Worm (Caenorhabditis elegans) whole organism, young adult: ENCODE data around the gene snt-7.

Source experiments
- Y53G8AR.9 ChIP-seq: fragments of 200-800 bp; sonication (Bioruptor generic); conservative IDR thresholded peaks from 2 replicates; pipeline ENCODE4 v1.3.6; 2022; ENCODE audit warnings: missing genetic modification reagents, missing genetic modification characterization, missing compliant biosample characterization
- Y56A3A.18 ChIP-seq: fragments of 200-800 bp; sonication (Bioruptor generic); IDR thresholded peaks from 2 replicates; pipeline ENCODE4 v1.3.6; 2022; ENCODE audit warnings: missing genetic modification reagents, missing genetic modification characterization, missing compliant biosample characterization
- ama-1 ChIP-seq, 3 experiments: fragments of 150-350 bp in 1 of 3; sonication (generic microtip) in 2 of 3; optimal IDR thresholded peaks; 2 replicates each; lab custom pipeline; 2014 to 2018; ENCODE audit warnings: missing biosample characterization in 2 of 3, missing genetic modification characterization in 2 of 3, missing genetic modification reagents in 2 of 3
- bed-1 ChIP-seq: fragments of 200-800 bp; sonication (Bioruptor generic); IDR thresholded peaks from 2 replicates; pipeline ENCODE4 v1.3.6; 2022; ENCODE audit warnings: missing genetic modification reagents, missing genetic modification characterization, missing compliant biosample characterization
- ccch-3 ChIP-seq: fragments of 200-800 bp; sonication (Bioruptor generic); optimal IDR thresholded peaks from 2 replicates; lab custom pipeline; 2018; ENCODE audit warnings: mild to moderate bottlenecking, missing genetic modification characterization, missing compliant biosample characterization
- cebp-1 ChIP-seq, 2 experiments: fragments of 200-800 bp in 1 of 2; sonication (Bioruptor generic) in 1 of 2; sonication (generic microtip) in 1 of 2; IDR thresholded peaks in 1 of 2; optimal IDR thresholded peaks in 1 of 2; 2 replicates each; pipeline versions ENCODE4 v1.3.6 to Lab custom; 2017 to 2022; ENCODE audit warnings: missing compliant biosample characterization in 2 of 2, missing genetic modification characterization in 2 of 2, mild to moderate bottlenecking in 1 of 2, missing genetic modification reagents in 1 of 2, moderate library complexity in 1 of 2
- ceh-27 ChIP-seq: fragments of 200-800 bp; sonication (Bioruptor generic); optimal IDR thresholded peaks from 2 replicates; lab custom pipeline; 2018; ENCODE audit warnings: mild to moderate bottlenecking, missing genetic modification characterization, moderate library complexity, missing compliant biosample characterization
- dox-1 ChIP-seq: fragments of 200-800 bp; sonication (Bioruptor generic); IDR thresholded peaks from 2 replicates; pipeline ENCODE4 v1.3.6; 2022; ENCODE audit warnings: missing genetic modification reagents, missing genetic modification characterization, missing compliant biosample characterization
- egl-18 ChIP-seq: fragments of 200-800 bp; sonication (Bioruptor generic); IDR thresholded peaks from 2 replicates; pipeline ENCODE4 v1.3.6; 2022; ENCODE audit warnings: missing genetic modification reagents, missing genetic modification characterization, missing compliant biosample characterization
- hmg-1.2 ChIP-seq: fragments of 200-800 bp; sonication (Bioruptor generic); IDR thresholded peaks from 2 replicates; pipeline ENCODE4 v1.3.6; 2022; ENCODE audit warnings: missing genetic modification reagents, missing genetic modification characterization, missing compliant biosample characterization
- hmg-20 ChIP-seq: fragments of 200-800 bp; sonication (Bioruptor generic); IDR thresholded peaks from 2 replicates; pipeline ENCODE4 v1.3.6; 2022; ENCODE audit warnings: missing genetic modification reagents, missing genetic modification characterization, missing compliant biosample characterization
- let-526 ChIP-seq: fragments of 200-800 bp; sonication (Bioruptor generic); IDR thresholded peaks from 2 replicates; pipeline ENCODE4 v1.3.6; 2022; ENCODE audit warnings: missing genetic modification reagents, missing genetic modification characterization, missing compliant biosample characterization
- let-607 ChIP-seq, 2 experiments: fragments of 200-800 bp in 1 of 2; sonication (Bioruptor generic) in 1 of 2; sonication (generic microtip) in 1 of 2; optimal IDR thresholded peaks; 2 replicates each; lab custom pipeline; 2016 to 2018; ENCODE audit warnings: mild to moderate bottlenecking in 2 of 2, missing compliant biosample characterization in 2 of 2, missing genetic modification characterization in 2 of 2, moderate library complexity in 2 of 2, missing genotype in 1 of 2
- lin-40 ChIP-seq: sonication (generic microtip); optimal IDR thresholded peaks from 2 replicates; lab custom pipeline; 2016; ENCODE audit warnings: missing genetic modification characterization, mild to moderate bottlenecking, missing compliant biosample characterization, missing genotype, missing genetic modification reagents
- madf-6 ChIP-seq: fragments of 200-800 bp; sonication (Bioruptor generic); IDR thresholded peaks from 2 replicates; pipeline ENCODE4 v1.3.6; 2022; ENCODE audit warnings: missing genetic modification reagents, missing genetic modification characterization, missing compliant biosample characterization
- mcd-1 ChIP-seq: fragments of 200-800 bp; sonication (Bioruptor generic); IDR thresholded peaks from 2 replicates; pipeline ENCODE4 v1.3.6; 2022; ENCODE audit warnings: missing genetic modification reagents, missing genetic modification characterization, missing compliant biosample characterization
- mes-4 ChIP-seq: sonication (generic microtip); optimal IDR thresholded peaks from 2 replicates; lab custom pipeline; 2016; ENCODE audit warnings: missing genotype, missing genetic modification characterization, missing compliant biosample characterization
- nfya-2 ChIP-seq: fragments of 200-800 bp; sonication (Bioruptor generic); IDR thresholded peaks from 2 replicates; pipeline ENCODE4 v1.3.6; 2022; ENCODE audit warnings: missing genetic modification reagents, missing genetic modification characterization, missing compliant biosample characterization
- nhr-80 ChIP-seq: sonication (generic microtip); optimal IDR thresholded peaks from 2 replicates; lab custom pipeline; 2016; ENCODE audit warnings: missing genetic modification characterization, missing compliant biosample characterization
- pbrm-1 ChIP-seq: fragments of 200-800 bp; sonication (Bioruptor generic); IDR thresholded peaks from 2 replicates; pipeline ENCODE4 v1.3.6; 2022; ENCODE audit warnings: missing genetic modification reagents, missing genetic modification characterization, missing compliant biosample characterization
- sdz-38 ChIP-seq: sonication (generic microtip); optimal IDR thresholded peaks from 2 replicates; lab custom pipeline; 2016; ENCODE audit warnings: missing genotype, missing genetic modification characterization, missing compliant biosample characterization
- snpc-4 ChIP-seq, 5 experiments: fragments of 150-350 bp in 1 of 5; sonication (generic microtip) in 4 of 5; optimal IDR thresholded peaks; 2 replicates each; lab custom pipeline; 2014 to 2018; ENCODE audit warnings: missing genetic modification characterization in 5 of 5, missing biosample characterization in 3 of 5, antibody characterized with exemption in 2 of 5, mild to moderate bottlenecking in 2 of 5, missing compliant biosample characterization in 2 of 5, missing genotype in 2 of 5, moderate library complexity in 2 of 5, missing genetic modification reagents in 1 of 5
- tbp1 ChIP-seq: fragments of 200-800 bp; sonication (Bioruptor generic); optimal IDR thresholded peaks from 2 replicates; lab custom pipeline; 2018; ENCODE audit warnings: mild to moderate bottlenecking, missing genetic modification characterization, missing compliant biosample characterization
- xnd-1 ChIP-seq: sonication (generic microtip); optimal IDR thresholded peaks from 2 replicates; lab custom pipeline; 2016; ENCODE audit warnings: missing genotype, missing genetic modification reagents, missing genetic modification characterization, missing compliant biosample characterization
- zfh-2 ChIP-seq: fragments of 200-800 bp; sonication (Bioruptor generic); conservative IDR thresholded peaks from 2 replicates; pipeline ENCODE4 v1.3.6; 2022; ENCODE audit warnings: missing genetic modification reagents, missing genetic modification characterization, missing compliant biosample characterization
- ztf-18 ChIP-seq: sonication (generic microtip); optimal IDR thresholded peaks from 2 replicates; lab custom pipeline; 2016; ENCODE audit warnings: missing genotype, mild to moderate bottlenecking, missing genetic modification characterization, missing compliant biosample characterization

The snt-7 gene

DNA sequence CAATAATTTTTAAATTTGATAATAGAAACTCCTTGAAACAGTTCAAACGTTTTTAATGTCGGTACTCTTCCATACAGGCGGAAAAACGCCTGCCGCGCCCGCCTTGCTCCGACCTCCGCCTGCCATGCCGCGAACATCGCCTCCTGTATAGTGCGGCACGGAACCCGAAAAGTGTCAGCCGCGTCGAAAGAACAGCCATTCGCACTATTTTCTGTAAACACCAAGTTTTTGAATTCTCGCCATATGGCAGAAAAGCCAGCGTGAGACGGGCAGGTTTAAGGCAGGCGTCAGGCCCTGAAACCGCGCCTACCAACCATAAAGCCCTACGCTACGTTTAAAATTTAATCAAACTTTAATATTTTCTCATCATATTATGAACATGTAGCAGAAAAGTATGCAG, 23.8 kb upstream of the snt-7 start:
- TF ChIP-seq snpc-4 (GFP tag; optimal IDR thresholded peaks at IDR 0.05; lab: Kevin White, UChicago) (no peak), snpc-4 (tag; optimal IDR thresholded peaks at IDR 0.05; lab: Kevin White, UChicago) (peak in 3 of 4 experiments; percentile 54 to 83 (median 74)), zfh-2 (peak; percentile 63), xnd-1 (no peak), pbrm-1 (GFP tag; lab: Robert Waterston, UW) (0 out of 2 replicates have a peak, but pooled peaks have one; percentile 37)

- TF ChIP-seq egl-18 (GFP tag; lab: Robert Waterston, UW) (no peak), nhr-80 (tag; lab: Kevin White, UChicago) (peak; percentile 77), ceh-27 (GFP tag; lab: Kevin White, UChicago) (peak; percentile 22), hmg-1.2 (GFP tag; lab: Robert Waterston, UW) (peak; percentile 54; the same call in 1 of the 2 replicates), mes-4 (tag; lab: Kevin White, UChicago) (no peak), dox-1 (GFP tag; lab: Robert Waterston, UW) (0 out of 2 replicates have a peak, but pooled peaks have one; percentile 35), let-526 (no peak), ccch-3 (GFP tag; lab: Kevin White, UChicago) (no peak), lin-40 (tag; lab: Kevin White, UChicago) (peak; percentile 12), nfya-2 (GFP tag; lab: Robert Waterston, UW) (no peak), tbp1 (peak; percentile 25), mcd-1 (GFP tag; lab: Robert Waterston, UW) (no peak), zfh-2 (peak; percentile 36; the same call in 1 of the 2 replicates), Y56A3A.18 (GFP tag; lab: Robert Waterston, UW) (no peak), madf-6 (GFP tag; lab: Robert Waterston, UW) (no peak), let-607 (tag; optimal IDR thresholded peaks at IDR 0.05; lab: Kevin White, UChicago) (peak in 1 of 2 experiments; percentile 6), cebp-1 (GFP tag; IDR thresholded peaks at IDR 0.05; lab: Robert Waterston, UW) (no peak), cebp-1 (tag; optimal IDR thresholded peaks at IDR 0.05; lab: Kevin White, UChicago) (peak; percentile 26)
These were observed 23.1 kb upstream of the snt-7 start for ce11 chrX:15221865-15222551.

- TF ChIP-seq snpc-4 (GFP tag; optimal IDR thresholded peaks at IDR 0.05; lab: Kevin White, UChicago), result no peak
- peak in 2 of 4 experiments; percentile 45 to 73 for TF ChIP-seq snpc-4 (tag; optimal IDR thresholded peaks at IDR 0.05; lab: Kevin White, UChicago)
- TF ChIP-seq hmg-20, result no peak
- TF ChIP-seq bed-1, result 0 out of 2 replicates have a peak, but pooled peaks have one; percentile 45
- TF ChIP-seq, all 124 proteins: peak for 2
These were observed 22.2 kb upstream of the snt-7 start for ce11 chrX:15221107-15221506.

DNA sequence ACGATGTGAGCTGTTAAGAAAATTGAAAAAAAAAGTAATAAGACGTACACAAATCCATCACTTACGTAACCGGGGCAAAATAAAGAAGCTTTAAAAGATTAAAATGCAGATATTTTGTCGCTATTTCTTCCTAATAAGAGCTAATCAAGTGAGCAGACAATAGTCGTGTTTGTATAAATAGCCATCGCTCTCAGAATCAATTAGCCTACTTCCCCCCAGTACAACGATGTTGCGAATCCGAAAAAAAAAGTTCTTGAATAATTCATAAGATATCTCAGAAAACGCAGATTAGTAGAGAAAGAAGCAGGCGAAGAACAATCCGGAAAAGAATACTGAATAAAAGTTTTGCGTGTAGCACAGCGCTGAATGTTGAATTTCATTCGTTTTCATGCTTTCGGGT, 16.3 kb upstream of the snt-7 start:
- TF ChIP-seq sdz-38 (tag; lab: Kevin White, UChicago) (no peak), ceh-27 (GFP tag; lab: Kevin White, UChicago) (no peak), Y53G8AR.9 (GFP tag; lab: Robert Waterston, UW) (no peak)

ce11 chrX:15213182-15213829, 14.4 kb upstream of the snt-7 start, which contains the start of the genes H03A11.13 and famk-1:
H03A11.13 (minus strand) TSS chrX:15213232.
famk-1 (minus strand) TSS chrX:15213259.
- peak; percentile 53; the same call in 1 of the 2 replicates for TF ChIP-seq zfh-2
- no peak for TF ChIP-seq ztf-18 (tag; lab: Kevin White, UChicago)
- TF ChIP-seq ama-1 (optimal IDR thresholded peaks at IDR 0.05; lab: Kevin White, UChicago), result no peak
- TF ChIP-seq ama-1 (GFP tag; optimal IDR thresholded peaks at IDR 0.05; lab: Kevin White, UChicago), result no peak
